Worm (Caenorhabditis elegans) whole organism, L2 larva: Measurements from ENCODE around the gene F59E12.6.

Experiments used
- aly-2 ChIP-seq: fragments of 150-350 bp; optimal IDR thresholded peaks from 2 replicates; lab custom pipeline; 2014; ENCODE audit warnings: missing biosample characterization, missing genetic modification characterization
- blmp-1 ChIP-seq: sonication (generic microtip); optimal IDR thresholded peaks from 2 replicates; lab custom pipeline; 2017; ENCODE audit warnings: missing genetic modification characterization, mild to moderate bottlenecking, missing compliant biosample characterization, antibody characterized with exemption, moderate library complexity; ENCODE audit not compliant: insufficient read depth
- ceh-82 ChIP-seq: fragments of 150-350 bp; optimal IDR thresholded peaks from 2 replicates; lab custom pipeline; 2014; ENCODE audit warnings: missing biosample characterization, missing genetic modification characterization
- fos-1 ChIP-seq: fragments of 150-350 bp; optimal IDR thresholded peaks from 2 replicates; lab custom pipeline; 2014; ENCODE audit warnings: missing biosample characterization, missing genetic modification characterization
- lin-39 ChIP-seq: fragments of 150-350 bp; optimal IDR thresholded peaks from 2 replicates; lab custom pipeline; 2014; ENCODE audit warnings: missing biosample characterization, missing genetic modification reagents, missing genetic modification characterization
- mbf-1 ChIP-seq: sonication (generic microtip); optimal IDR thresholded peaks from 2 replicates; lab custom pipeline; 2017; ENCODE audit warnings: missing biosample characterization, missing genetic modification characterization
- mdl-1 ChIP-seq, 2 experiments: fragments of 150-350 bp in 1 of 2; sonication (generic microtip) in 1 of 2; optimal IDR thresholded peaks; 2 replicates each; lab custom pipeline; 2017; ENCODE audit warnings: missing biosample characterization in 2 of 2, missing genetic modification characterization in 2 of 2
- nhr-237 ChIP-seq: fragments of 150-350 bp; optimal IDR thresholded peaks from 2 replicates; lab custom pipeline; 2014; ENCODE audit warnings: missing biosample characterization, missing genetic modification characterization
- nhr-77 ChIP-seq: fragments of 150-350 bp; optimal IDR thresholded peaks from 2 replicates; lab custom pipeline; 2014; ENCODE audit warnings: missing biosample characterization, missing genetic modification characterization
- sma-3 ChIP-seq: sonication (generic microtip); optimal IDR thresholded peaks from 2 replicates; lab custom pipeline; 2016; ENCODE audit warnings: missing genetic modification reagents, missing genetic modification characterization, missing compliant biosample characterization
- unc-39 ChIP-seq: fragments of 150-350 bp; optimal IDR thresholded peaks from 2 replicates; lab custom pipeline; 2014; ENCODE audit warnings: missing biosample characterization, missing genetic modification characterization
- zag-1 ChIP-seq: fragments of 150-350 bp; optimal IDR thresholded peaks from 2 replicates; lab custom pipeline; 2014; ENCODE audit warnings: missing biosample characterization, missing genetic modification characterization
- ztf-11 ChIP-seq: sonication (generic microtip); optimal IDR thresholded peaks from 2 replicates; lab custom pipeline; 2017; ENCODE audit warnings: missing biosample characterization, missing genetic modification characterization

ce11 chrII:5659675-5660074 is 28.9 kb upstream of the F59E12.6 start, which contains the start of gene fut-3:
- TF ChIP-seq ztf-11 (tag; lab: Kevin White, UChicago) (no peak), mdl-1 (tag; optimal IDR thresholded peaks at IDR 0.05; lab: Kevin White, UChicago) (no peak), unc-39 (tag; lab: Kevin White, UChicago) (no peak), aly-2 (tag; lab: Kevin White, UChicago) (no peak), sma-3 (GFP tag; lab: Kevin White, UChicago) (no peak), ceh-82 (no peak), lin-39 (tag; lab: Kevin White, UChicago) (no peak), nhr-237 (tag; lab: Kevin White, UChicago) (no peak), zag-1 (tag; lab: Kevin White, UChicago) (no peak), mbf-1 (tag; lab: Kevin White, UChicago) (no peak), blmp-1 (tag; lab: Kevin White, UChicago) (no peak), nhr-77 (tag; lab: Kevin White, UChicago) (no peak), fos-1 (no peak)
